Worm (Caenorhabditis elegans): ENCODE results near the gene sri-36.

sri-36 gene

ce11 chrII:2585493-2585892, at the start of gene sri-36:
sri-36 (minus strand) TSS chrII:2585593.
- TF ChIP-seq elt-2 (tag; optimal IDR thresholded peaks at IDR 0.05) (peak; percentile 13), snpc-4 (tag; optimal IDR thresholded peaks at IDR 0.05) (no peak)

ce11 chrII:2631169-2631568, 45.8 kb upstream of the sri-36 start, which contains the start of gene D2062.1:
D2062.1 (plus strand) TSS chrII:2631469.
- TF ChIP-seq R02D3.7 (tag; optimal IDR thresholded peaks at IDR 0.05) (no peak), fkh-10 (GFP tag; optimal IDR thresholded peaks at IDR 0.05) (no peak), aly-2 (tag; optimal IDR thresholded peaks at IDR 0.05) (no peak), egl-27 (tag; optimal IDR thresholded peaks at IDR 0.05) (no peak), ceh-16 (tag; optimal IDR thresholded peaks at IDR 0.05) (no peak), sea-2 (GFP tag; optimal IDR thresholded peaks at IDR 0.05) (no peak), jun-1 (tag; optimal IDR thresholded peaks at IDR 0.05) (no peak), ztf-4 (tag; optimal IDR thresholded peaks at IDR 0.05) (no peak), nhr-28 (tag; optimal IDR thresholded peaks at IDR 0.05) (no peak), mdl-1 (tag; optimal IDR thresholded peaks at IDR 0.05) (no peak), nhr-11 (tag; optimal IDR thresholded peaks at IDR 0.05) (no peak)

ce11 chrII:2629270-2629669, 43.9 kb upstream of the sri-36 start, which contains the start of gene sri-37:
sri-37 (plus strand) TSS chrII:2629570.
- no peak for TF ChIP-seq skn-1 (tag; optimal IDR thresholded peaks at IDR 0.05)
- no peak for TF ChIP-seq R02D3.7 (tag; optimal IDR thresholded peaks at IDR 0.05)
- TF ChIP-seq nhr-23 (tag; optimal IDR thresholded peaks at IDR 0.05) = no peak
- TF ChIP-seq lin-39 (tag; optimal IDR thresholded peaks at IDR 0.05) = no peak
- no peak for TF ChIP-seq ZK546.5 (tag; optimal IDR thresholded peaks at IDR 0.05)
- no peak for TF ChIP-seq nhr-43 (tag; optimal IDR thresholded peaks at IDR 0.05; ENCODE audit: poor library complexity, severe bottlenecking)
- TF ChIP-seq lsy-12 (tag; optimal IDR thresholded peaks at IDR 0.05) = no peak
- no peak for TF ChIP-seq snpc-4 (tag; optimal IDR thresholded peaks at IDR 0.05)
- no peak for TF ChIP-seq zag-1 (tag; optimal IDR thresholded peaks at IDR 0.05)
- TF ChIP-seq ama-1 (optimal IDR thresholded peaks at IDR 0.05) = no peak
- TF ChIP-seq nhr-12 (tag; optimal IDR thresholded peaks at IDR 0.05) = no peak
- no peak for TF ChIP-seq daf-12 (tag; optimal IDR thresholded peaks at IDR 0.05)
- no peak for TF ChIP-seq nhr-28 (tag; optimal IDR thresholded peaks at IDR 0.05)
- no peak for TF ChIP-seq unc-39 (tag; optimal IDR thresholded peaks at IDR 0.05)
- no peak for TF ChIP-seq egl-27 (tag; optimal IDR thresholded peaks at IDR 0.05)

ce11 chrII:2628401-2628800, 43.0 kb upstream of the sri-36 start:
- TF ChIP-seq skn-1 (tag; optimal IDR thresholded peaks at IDR 0.05) (no peak), elt-1 (tag; optimal IDR thresholded peaks at IDR 0.05) (no peak), lsy-12 (tag; optimal IDR thresholded peaks at IDR 0.05) (no peak), nfya-1 (tag; optimal IDR thresholded peaks at IDR 0.05; ENCODE audit: insufficient read depth) (no peak), lin-15B (tag; optimal IDR thresholded peaks at IDR 0.05) (no peak)

ce11 chrII:2627154-2627799, 41.9 kb upstream of the sri-36 start, which contains the start of gene sri-71:
sri-71 (plus strand) TSS chrII:2627749.
- no peak for TF ChIP-seq nhr-23 (tag; optimal IDR thresholded peaks at IDR 0.05)
- no peak for TF ChIP-seq lsy-12 (tag; optimal IDR thresholded peaks at IDR 0.05)
- no peak for TF ChIP-seq lin-15B (tag; optimal IDR thresholded peaks at IDR 0.05)
- no peak for TF ChIP-seq nhr-237 (tag; optimal IDR thresholded peaks at IDR 0.05)
- TF ChIP-seq ceh-28 (tag; optimal IDR thresholded peaks at IDR 0.05) = no peak

- TF ChIP-seq nhr-77 (tag; optimal IDR thresholded peaks at IDR 0.05) (no peak), mdl-1 (tag; optimal IDR thresholded peaks at IDR 0.05) (no peak), nhr-12 (tag; optimal IDR thresholded peaks at IDR 0.05) (no peak), mml-1 (tag; optimal IDR thresholded peaks at IDR 0.05) (no peak), fos-1 (tag; optimal IDR thresholded peaks at IDR 0.05) (no peak), elt-1 (tag; optimal IDR thresholded peaks at IDR 0.05) (no peak), nfya-1 (tag; optimal IDR thresholded peaks at IDR 0.05; ENCODE audit: insufficient read depth) (no peak), unc-62 (GFP tag; optimal IDR thresholded peaks at IDR 0.05) (no peak), nhr-28 (tag; optimal IDR thresholded peaks at IDR 0.05) (no peak), nhr-11 (tag; optimal IDR thresholded peaks at IDR 0.05) (no peak), jun-1 (tag; optimal IDR thresholded peaks at IDR 0.05) (no peak), ZK546.5 (tag; optimal IDR thresholded peaks at IDR 0.05) (no peak), nhr-43 (tag; optimal IDR thresholded peaks at IDR 0.05; ENCODE audit: poor library complexity, severe bottlenecking) (no peak), ztf-11 (tag; optimal IDR thresholded peaks at IDR 0.05) (no peak), egl-27 (tag; optimal IDR thresholded peaks at IDR 0.05) (no peak), eor-1 (tag; optimal IDR thresholded peaks at IDR 0.05) (no peak), sea-2 (GFP tag; optimal IDR thresholded peaks at IDR 0.05) (no peak), fkh-2 (tag; optimal IDR thresholded peaks at IDR 0.05) (no peak), lsy-12 (tag; optimal IDR thresholded peaks at IDR 0.05) (no peak)
Measured at ce11 chrII:2624792-2625191, 39.4 kb upstream of the sri-36 start, which contains the start of gene lgc-28. lgc-28 (plus strand) TSS chrII:2625092.
